Fruit fly (Drosophila melanogaster) whole organism, prepupa: ENCODE measurements around the gene Sgs3.
A peak's percentile ranks its signal among the peaks of the same experiment; 100 is the strongest.

Experiments used
- CG10631 ChIP-seq: fragments of 200-800 bp; sonication (Bioruptor generic); optimal IDR thresholded peaks from 2 replicates; lab custom pipeline; 2016; ENCODE audit warnings: missing biosample characterization, missing genetic modification characterization
- CG10669 ChIP-seq: fragments of 200-800 bp; sonication (Bioruptor generic); optimal IDR thresholded peaks from 3 replicates; lab custom pipeline; 2018; ENCODE audit warnings: missing biosample characterization, mild to moderate bottlenecking, missing genetic modification characterization, moderate library complexity
- CG11294 ChIP-seq: fragments of 200-800 bp; sonication (Bioruptor generic); IDR thresholded peaks from 2 replicates; pipeline ENCODE4 v1.3.6; 2022; ENCODE audit warnings: missing biosample characterization, missing genetic modification characterization
- CG11902 ChIP-seq: fragments of 200-800 bp; sonication (Bioruptor generic); optimal IDR thresholded peaks from 3 replicates; lab custom pipeline; 2016; ENCODE audit warnings: missing biosample characterization, missing genetic modification characterization
- CG15336 ChIP-seq: fragments of 200-800 bp; sonication (Bioruptor generic); IDR thresholded peaks from 2 replicates; pipeline ENCODE4 v1.3.6; 2022; ENCODE audit warnings: missing biosample characterization, missing genetic modification characterization
- CG1621 ChIP-seq: fragments of 200-800 bp; sonication (Bioruptor generic); optimal IDR thresholded peaks from 3 replicates; lab custom pipeline; 2018; ENCODE audit warnings: missing biosample characterization, mild to moderate bottlenecking, missing genetic modification characterization
- CG16779 ChIP-seq: fragments of 200-800 bp; sonication (Bioruptor generic); optimal IDR thresholded peaks from 3 replicates; lab custom pipeline; 2017; ENCODE audit warnings: missing biosample characterization, mild to moderate bottlenecking, missing genetic modification characterization
- CG3032 ChIP-seq: fragments of 200-800 bp; optimal IDR thresholded peaks from 2 replicates; lab custom pipeline; 2019; ENCODE audit warnings: missing biosample characterization, mild to moderate bottlenecking, missing genetic modification characterization, moderate library complexity
- CG31627 ChIP-seq: fragments of 200-800 bp; sonication (Bioruptor generic); optimal IDR thresholded peaks from 3 replicates; lab custom pipeline; 2016; ENCODE audit warnings: missing biosample characterization, missing genetic modification characterization
- CG34406 ChIP-seq: fragments of 200-800 bp; sonication (Bioruptor generic); optimal IDR thresholded peaks from 3 replicates; lab custom pipeline; 2016; ENCODE audit warnings: missing biosample characterization, missing genetic modification characterization
- CG6163 ChIP-seq: fragments of 200-800 bp; sonication (Bioruptor generic); IDR thresholded peaks from 3 replicates; pipeline ENCODE4 v1.3.6; 2022; ENCODE audit warnings: missing biosample characterization, missing genetic modification characterization
- CG6276 ChIP-seq: fragments of 200-800 bp; sonication (Bioruptor generic); optimal IDR thresholded peaks from 2 replicates; lab custom pipeline; 2017; ENCODE audit warnings: missing biosample characterization, mild to moderate bottlenecking, missing genetic modification characterization
- CG6792 ChIP-seq: fragments of 200-800 bp; sonication (Bioruptor generic); optimal IDR thresholded peaks from 3 replicates; lab custom pipeline; 2016; ENCODE audit warnings: missing biosample characterization, missing genetic modification characterization
- CG8319 ChIP-seq: fragments of 200-800 bp; sonication (Bioruptor generic); optimal IDR thresholded peaks from 3 replicates; lab custom pipeline; 2016; ENCODE audit warnings: missing biosample characterization, missing genetic modification characterization
- CG8632 ChIP-seq: fragments of 200-800 bp; sonication (Bioruptor generic); optimal IDR thresholded peaks from 3 replicates; lab custom pipeline; 2016; ENCODE audit warnings: missing biosample characterization, missing genetic modification characterization
- CG9139 ChIP-seq: fragments of 200-800 bp; sonication (Bioruptor generic); optimal IDR thresholded peaks from 3 replicates; lab custom pipeline; 2017; ENCODE audit warnings: missing biosample characterization, mild to moderate bottlenecking, missing genetic modification characterization
- Eip78C ChIP-seq: fragments of 200-800 bp; sonication (Bioruptor generic); peaks from one replicate; lab custom pipeline; 2016; ENCODE audit warnings: missing biosample characterization, missing genetic modification characterization
- Eip93F ChIP-seq: fragments of 200-800 bp; sonication (Bioruptor generic); optimal IDR thresholded peaks from 2 replicates; lab custom pipeline; 2016; ENCODE audit warnings: missing biosample characterization, mild to moderate bottlenecking, missing genetic modification characterization
- Ets21C ChIP-seq: fragments of 200-800 bp; sonication (Bioruptor generic); optimal IDR thresholded peaks from 3 replicates; lab custom pipeline; 2016; ENCODE audit warnings: missing biosample characterization, missing genetic modification characterization
- Ets96B ChIP-seq: fragments of 200-800 bp; optimal IDR thresholded peaks from 2 replicates; lab custom pipeline; 2019; ENCODE audit warnings: missing biosample characterization, mild to moderate bottlenecking, missing genetic modification characterization, moderate library complexity
- Hr38 ChIP-seq: sonication (Bioruptor generic); optimal IDR thresholded peaks from 2 replicates; lab custom pipeline; 2016; ENCODE audit warnings: missing biosample characterization, missing genetic modification characterization
- Hr4 ChIP-seq: fragments of 200-800 bp; sonication (Bioruptor generic); optimal IDR thresholded peaks from 3 replicates; lab custom pipeline; 2016; ENCODE audit warnings: missing biosample characterization, missing genetic modification characterization
- Smox ChIP-seq: fragments of 200-800 bp; sonication (Bioruptor generic); optimal IDR thresholded peaks from 3 replicates; lab custom pipeline; 2016; ENCODE audit warnings: missing biosample characterization, missing genetic modification characterization
- Sox102F ChIP-seq: fragments of 200-800 bp; sonication (Bioruptor generic); optimal IDR thresholded peaks from 2 replicates; lab custom pipeline; 2016; ENCODE audit warnings: missing biosample characterization, mild to moderate bottlenecking, missing genetic modification characterization
- Sox14 ChIP-seq: fragments of 200-800 bp; sonication (Bioruptor generic); optimal IDR thresholded peaks from 3 replicates; lab custom pipeline; 2016; ENCODE audit warnings: missing biosample characterization, missing genetic modification characterization
- Sox15 ChIP-seq: fragments of 200-800 bp; sonication (Bioruptor generic); optimal IDR thresholded peaks from 3 replicates; lab custom pipeline; 2016; ENCODE audit warnings: missing biosample characterization, missing genetic modification characterization
- esn ChIP-seq: fragments of 200-800 bp; sonication (Bioruptor generic); optimal IDR thresholded peaks from 2 replicates; lab custom pipeline; 2016; ENCODE audit warnings: missing biosample characterization, mild to moderate bottlenecking, missing genetic modification characterization, moderate library complexity
- fd59A ChIP-seq: fragments of 200-800 bp; sonication (Bioruptor generic); optimal IDR thresholded peaks from 2 replicates; lab custom pipeline; 2017; ENCODE audit warnings: missing biosample characterization, mild to moderate bottlenecking, missing genetic modification characterization, missing genetic modification reagents
- fkh ChIP-seq: fragments of 200-800 bp; sonication (Bioruptor generic); optimal IDR thresholded peaks from 3 replicates; lab custom pipeline; 2017; ENCODE audit warnings: missing biosample characterization, mild to moderate bottlenecking, missing genetic modification characterization, moderate library complexity
- pdm3 ChIP-seq: fragments of 200-800 bp; sonication (Bioruptor generic); optimal IDR thresholded peaks from 3 replicates; lab custom pipeline; 2016; ENCODE audit warnings: missing biosample characterization, missing genetic modification characterization
- spab ChIP-seq: fragments of 200-800 bp; sonication (Bioruptor generic); optimal IDR thresholded peaks from 2 replicates; lab custom pipeline; 2017; ENCODE audit warnings: missing biosample characterization, mild to moderate bottlenecking, missing genetic modification characterization, missing genetic modification reagents
- vri ChIP-seq: fragments of 200-800 bp; sonication (Bioruptor generic); optimal IDR thresholded peaks from 3 replicates; lab custom pipeline; 2016; ENCODE audit warnings: missing biosample characterization, mild to moderate bottlenecking, missing genetic modification characterization

Sgs3 gene

dm6 chr3L:11493090-11493807 lies 18.8 kb upstream of the Sgs3 start (continued):
- TF ChIP-seq Ets96B (tag; lab: Kevin White, UChicago) (peak; percentile 25), esn (GFP tag; lab: Kevin White, UChicago) (peak; percentile 33), CG1621 (tag; lab: Kevin White, UChicago) (no peak)

DNA sequence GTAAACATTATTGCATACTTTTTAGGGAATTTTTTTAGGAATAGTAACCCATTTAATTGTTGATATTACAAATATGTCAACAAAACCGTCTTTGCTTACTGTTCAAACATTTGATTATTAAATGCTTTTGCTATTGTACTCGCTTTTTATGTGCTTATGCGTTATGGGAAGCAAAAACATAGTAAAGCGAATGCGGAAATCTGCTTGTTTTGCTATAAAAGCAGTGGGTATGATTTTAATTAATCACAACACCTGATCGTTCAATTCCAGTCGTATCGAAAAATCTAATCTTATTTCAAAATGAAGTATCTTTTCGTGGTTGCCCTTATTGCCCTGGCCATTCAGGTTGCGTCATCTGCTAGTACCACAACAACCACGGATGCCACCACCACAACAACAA lies 3.7 kb upstream of the Sgs3 start, which contains the start of gene CG33500:
TSS of gene CG33500 (plus strand) at position 301 of the 400 bp plus-strand sequence.
- TF ChIP-seq CG15336 (GFP tag; lab: Robert Waterston, UW) (no peak), Smox (GFP tag; lab: Kevin White, UChicago) (no peak), Sox102F (no peak), CG1621 (tag; lab: Kevin White, UChicago) (no peak), CG6276 (GFP tag; lab: Kevin White, UChicago) (no peak), Hr4 (GFP tag; lab: Kevin White, UChicago) (no peak), CG34406 (GFP tag; lab: Kevin White, UChicago) (no peak), CG6792 (GFP tag; lab: Kevin White, UChicago) (no peak), CG8632 (GFP tag; lab: Kevin White, UChicago) (no peak), CG10669 (GFP tag; lab: Kevin White, UChicago) (no peak), CG3032 (no peak), CG10631 (GFP tag; lab: Kevin White, UChicago) (no peak), Ets21C (GFP tag; lab: Kevin White, UChicago) (no peak), CG31627 (GFP tag; lab: Kevin White, UChicago) (no peak), Eip93F (GFP tag; lab: Kevin White, UChicago) (no peak), fkh (GFP tag; lab: Kevin White, UChicago) (no peak), Sox15 (no peak), CG9139 (no peak)

dm6 chr3L:11509294-11509911 lies 2.6 kb upstream of the Sgs3 start, which contains the start of the genes Sgs8 and Sgs7:
Gene Sgs8 (minus strand): TSS chr3L:11509394.
Gene Sgs7 (plus strand): TSS chr3L:11509861.
- no peak for TF ChIP-seq Sox15
- TF ChIP-seq spab: no peak
- TF ChIP-seq vri (GFP tag; lab: Kevin White, UChicago): no peak
- TF ChIP-seq CG11902 (GFP tag; lab: Kevin White, UChicago): no peak
- TF ChIP-seq CG3032: no peak
- TF ChIP-seq Sox14 (GFP tag; lab: Kevin White, UChicago): no peak
- TF ChIP-seq fd59A: no peak
- TF ChIP-seq CG8319: no peak
- no peak for TF ChIP-seq CG6163 (GFP tag; lab: Robert Waterston, UW)
- TF ChIP-seq pdm3 (GFP tag; lab: Kevin White, UChicago): no peak
- no peak for TF ChIP-seq CG16779
- no peak for TF ChIP-seq Smox (GFP tag; lab: Kevin White, UChicago)

- TF ChIP-seq Hr38 (no peak), CG6276 (GFP tag; lab: Kevin White, UChicago) (no peak), CG11294 (no peak), Eip78C (GFP tag; lab: Kevin White, UChicago) (no peak)
Observed at dm6 chr3L:11510489-11510888, 1.5 kb upstream of the Sgs3 start, which contains the start of gene CG33272. Gene CG33272 (minus strand): TSS chr3L:11510589.

dm6 chr3L:11511243-11511642 lies 778 bp upstream of the Sgs3 start:
- no peak for TF ChIP-seq Hr4 (GFP tag; lab: Kevin White, UChicago)
- TF ChIP-seq CG6276 (GFP tag; lab: Kevin White, UChicago): no peak
- no peak for TF ChIP-seq Sox15
- peak; percentile 2 for TF ChIP-seq fkh (GFP tag; lab: Kevin White, UChicago)
- no peak for TF ChIP-seq spab
- TF ChIP-seq fd59A: no peak
- TF ChIP-seq CG3032: no peak
